Fruit fly (Drosophila melanogaster) whole organism: ENCODE measurements around the gene CG12560.

ENCODE experiments used
- CG8478 ChIP-seq: fragments of >200 bp; optimal IDR thresholded peaks from 2 replicates; lab custom pipeline; 2018; ENCODE audit warnings: inconsistent platforms
- Dll ChIP-seq: fragments of >200 bp; optimal IDR thresholded peaks from 2 replicates; lab custom pipeline; 2017
- pan ChIP-seq: fragments of >200 bp; optimal IDR thresholded peaks from 2 replicates; lab custom pipeline; 2017
- psq ChIP-seq: fragments of >200 bp; optimal IDR thresholded peaks from 2 replicates; lab custom pipeline; 2017
- usp ChIP-seq: fragments of >200 bp; optimal IDR thresholded peaks from 2 replicates; lab custom pipeline; 2017; ENCODE audit warnings: missing biosample characterization, missing genetic modification characterization, mixed read lengths

- no peak for TF ChIP-seq usp
- no peak for TF ChIP-seq pan
- TF ChIP-seq psq (lab: Kevin White, UChicago), result no peak
- TF ChIP-seq CG8478 (lab: Kevin White, UChicago), result no peak
- no peak for TF ChIP-seq Dll
Observed at dm6 chr2L:8000578-8001040, 8.7 kb downstream of the CG12560 start.
